Fruit fly (Drosophila melanogaster) Kc167 (cell line): ENCODE measurements around the gene Pgk.

Source experiments
- Myc ChIP-seq: fragments of >200 bp; optimal IDR thresholded peaks from 2 replicates; lab custom pipeline; 2017; ENCODE audit warnings: missing external identifiers
- Sin3A ChIP-seq: fragments of >200 bp; optimal IDR thresholded peaks from 2 replicates; lab custom pipeline; 2018; ENCODE audit warnings: missing external identifiers
- h ChIP-seq: fragments of >200 bp; optimal IDR thresholded peaks from 3 replicates; lab custom pipeline; 2018; ENCODE audit warnings: missing external identifiers
- insv ChIP-seq: fragments of >200 bp; optimal IDR thresholded peaks from 3 replicates; lab custom pipeline; 2018; ENCODE audit warnings: missing external identifiers
- psq ChIP-seq: fragments of >200 bp; optimal IDR thresholded peaks from 2 replicates; lab custom pipeline; 2017; ENCODE audit warnings: missing external identifiers
- ttk ChIP-seq: sonication (Bioruptor generic); optimal IDR thresholded peaks from 2 replicates; lab custom pipeline; 2017; ENCODE audit warnings: missing external identifiers

Gene Pgk

DNA sequence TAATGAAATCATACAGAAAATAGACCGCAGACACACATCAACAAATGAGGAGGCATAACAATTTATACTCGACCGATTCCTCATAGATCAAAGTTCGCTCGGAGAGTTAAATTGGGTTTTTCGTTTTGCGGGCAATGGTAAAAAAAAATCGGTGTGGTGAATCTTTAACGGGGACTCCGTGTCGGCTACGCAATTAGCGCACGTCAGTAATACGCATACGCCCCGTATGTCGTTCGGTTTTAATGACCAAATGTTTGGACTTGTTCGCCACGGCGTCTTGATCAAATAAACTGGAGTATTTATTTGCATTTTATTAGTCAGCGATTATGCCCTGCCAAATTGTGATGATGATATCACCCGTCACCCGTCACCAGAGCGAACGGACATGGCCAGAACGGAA lies 22.1 kb downstream of the Pgk start:
- TF ChIP-seq psq (lab: Kevin White, UChicago), result no peak
- TF ChIP-seq Myc (lab: Kevin White, UChicago), result no peak
- TF ChIP-seq ttk (lab: Kevin White, UChicago), result no peak
- TF ChIP-seq h, result no peak
- no peak for TF ChIP-seq insv (lab: Kevin White, UChicago)
- no peak for TF ChIP-seq Sin3A (lab: Kevin White, UChicago)

dm6 chr2L:2729882-2730281 lies 23.0 kb downstream of the Pgk start:
- no peak for TF ChIP-seq Sin3A (lab: Kevin White, UChicago)
- no peak for TF ChIP-seq insv (lab: Kevin White, UChicago)
- no peak for TF ChIP-seq psq (lab: Kevin White, UChicago)
- TF ChIP-seq Myc (lab: Kevin White, UChicago), result no peak
- TF ChIP-seq ttk (lab: Kevin White, UChicago), result no peak
- no peak for TF ChIP-seq h

dm6 chr2L:2728577-2728976 lies 24.3 kb downstream of the Pgk start:
- no peak for TF ChIP-seq h
- TF ChIP-seq Myc (lab: Kevin White, UChicago), result no peak
- no peak for TF ChIP-seq ttk (lab: Kevin White, UChicago)
- TF ChIP-seq psq (lab: Kevin White, UChicago), result no peak
- TF ChIP-seq insv (lab: Kevin White, UChicago), result no peak
- TF ChIP-seq Sin3A (lab: Kevin White, UChicago), result no peak

DNA sequence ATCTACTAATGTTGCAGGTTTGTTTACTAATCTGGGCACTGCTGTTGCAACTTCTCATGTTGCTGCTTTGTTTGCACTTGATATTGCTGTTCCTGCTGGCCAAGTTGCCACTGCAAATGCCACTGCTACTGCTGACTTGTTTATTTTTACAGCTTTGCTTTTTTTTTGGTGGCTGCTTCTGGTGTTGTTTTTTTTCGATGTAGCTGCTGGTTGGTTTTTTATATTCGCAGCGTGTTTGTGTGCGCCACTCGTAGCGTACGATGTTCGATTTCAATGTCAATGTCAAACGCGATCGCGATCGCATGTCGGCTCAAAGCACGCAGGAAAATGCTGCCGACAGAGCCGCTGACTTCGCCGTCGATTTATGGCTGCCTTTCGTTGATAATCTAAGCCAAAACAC lies 25.1 kb downstream of the Pgk start:
- TF ChIP-seq ttk (lab: Kevin White, UChicago) (no peak), Sin3A (lab: Kevin White, UChicago) (no peak), h (no peak), psq (lab: Kevin White, UChicago) (no peak), Myc (lab: Kevin White, UChicago) (no peak), insv (lab: Kevin White, UChicago) (no peak)

DNA sequence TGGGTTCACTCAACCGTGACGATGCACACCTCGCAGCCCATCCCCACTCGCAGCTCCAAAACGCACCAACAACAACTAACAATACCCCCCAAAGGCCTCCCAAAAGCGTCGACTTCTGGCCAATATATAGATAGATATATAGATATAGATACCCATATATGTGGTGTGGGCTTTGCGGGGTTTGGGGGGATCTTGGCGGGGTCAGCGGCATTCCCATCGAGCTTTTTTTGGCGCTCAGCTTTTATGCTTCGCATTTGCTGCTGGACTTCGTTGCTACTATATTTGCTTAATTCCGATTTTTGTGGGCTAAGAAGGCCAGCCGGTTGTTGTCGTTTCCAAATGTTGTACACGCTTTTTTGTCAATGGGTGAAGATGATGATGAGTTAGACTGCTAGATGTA lies 25.5 kb downstream of the Pgk start:
- TF ChIP-seq Myc (lab: Kevin White, UChicago) (no peak), psq (lab: Kevin White, UChicago) (no peak), insv (lab: Kevin White, UChicago) (no peak), ttk (lab: Kevin White, UChicago) (no peak), h (no peak), Sin3A (lab: Kevin White, UChicago) (no peak)

dm6 chr2L:2725374-2725773 lies 27.5 kb downstream of the Pgk start, which contains the start of gene CG31689:
CG31689 (plus strand) TSS chr2L:2725674.
- TF ChIP-seq Myc (lab: Kevin White, UChicago), result no peak
- no peak for TF ChIP-seq ttk (lab: Kevin White, UChicago)
- no peak for TF ChIP-seq insv (lab: Kevin White, UChicago)
- TF ChIP-seq h, result no peak
- TF ChIP-seq Sin3A (lab: Kevin White, UChicago), result no peak
- no peak for TF ChIP-seq psq (lab: Kevin White, UChicago)

dm6 chr2L:2724459-2724858 lies 28.4 kb downstream of the Pgk start:
- no peak for TF ChIP-seq psq (lab: Kevin White, UChicago)
- no peak for TF ChIP-seq Sin3A (lab: Kevin White, UChicago)
- no peak for TF ChIP-seq Myc (lab: Kevin White, UChicago)
- TF ChIP-seq ttk (lab: Kevin White, UChicago), result no peak
- no peak for TF ChIP-seq h
- no peak for TF ChIP-seq insv (lab: Kevin White, UChicago)

DNA sequence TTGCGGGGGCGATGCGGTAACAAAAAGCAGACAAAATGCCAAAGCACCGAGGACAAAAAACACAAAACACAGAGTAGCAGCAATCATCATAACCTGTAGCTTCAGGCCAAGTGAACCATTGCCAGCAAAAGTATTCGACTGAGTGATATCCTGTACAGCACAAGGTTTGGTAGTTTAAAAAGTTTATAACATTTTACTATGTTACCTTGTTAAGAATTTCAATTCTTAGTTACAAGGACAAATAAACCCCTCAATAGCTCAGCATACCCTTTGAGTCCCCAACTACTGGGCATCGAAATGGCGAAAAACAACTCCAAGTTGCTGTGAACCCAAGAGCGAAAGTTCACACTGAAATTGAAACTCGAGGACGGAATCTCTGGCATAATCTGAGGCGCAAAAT lies 29.8 kb downstream of the Pgk start:
- TF ChIP-seq h (no peak), insv (lab: Kevin White, UChicago) (no peak), Myc (lab: Kevin White, UChicago) (no peak), psq (lab: Kevin White, UChicago) (no peak), ttk (lab: Kevin White, UChicago) (no peak), Sin3A (lab: Kevin White, UChicago) (no peak)

- TF ChIP-seq ttk (lab: Kevin White, UChicago), result no peak
- no peak for TF ChIP-seq Myc (lab: Kevin White, UChicago)
- no peak for TF ChIP-seq h
- TF ChIP-seq Sin3A (lab: Kevin White, UChicago), result no peak
- TF ChIP-seq insv (lab: Kevin White, UChicago), result no peak
- no peak for TF ChIP-seq psq (lab: Kevin White, UChicago)
Measured at dm6 chr2L:2721317-2721716, 31.6 kb downstream of the Pgk start.

dm6 chr2L:2720368-2720767 lies 32.5 kb downstream of the Pgk start:
- no peak for TF ChIP-seq Myc (lab: Kevin White, UChicago)
- TF ChIP-seq ttk (lab: Kevin White, UChicago), result no peak
- no peak for TF ChIP-seq Sin3A (lab: Kevin White, UChicago)
- no peak for TF ChIP-seq h
- no peak for TF ChIP-seq insv (lab: Kevin White, UChicago)
- no peak for TF ChIP-seq psq (lab: Kevin White, UChicago)
